Worm (Caenorhabditis elegans): ENCODE results near the gene Y37H2C.4.
"Not testable (repeated sequence)": the region's sequence is repeated elsewhere in the genome, so short reads cannot be mapped to it uniquely, and the experiment has no call there.

Y37H2C.4 gene

ce11 chrV:18292295-18292694, 21.8 kb downstream of the Y37H2C.4 start, which contains the start of gene Y51A2A.12:
Gene Y51A2A.12, plus strand, starts transcription at chrV:18292595.
- TF ChIP-seq lin-39 (tag; optimal IDR thresholded peaks at IDR 0.05) (no peak), gmeb-1 (tag; optimal IDR thresholded peaks at IDR 0.05) (no peak), peb-1 (tag; optimal IDR thresholded peaks at IDR 0.05) (no peak), mdl-1 (tag; optimal IDR thresholded peaks at IDR 0.05) (no peak), C34F6.9 (tag; optimal IDR thresholded peaks at IDR 0.05) (no peak), skn-1 (tag; optimal IDR thresholded peaks at IDR 0.05) (no peak), nhr-21 (tag; optimal IDR thresholded peaks at IDR 0.05) (no peak), blmp-1 (tag; optimal IDR thresholded peaks at IDR 0.05; ENCODE audit: insufficient read depth) (no peak), R02D3.7 (tag; optimal IDR thresholded peaks at IDR 0.05) (no peak), lsy-2 (tag; optimal IDR thresholded peaks at IDR 0.05) (no peak), nhr-129 (tag; optimal IDR thresholded peaks at IDR 0.05) (no peak), ztf-11 (tag; optimal IDR thresholded peaks at IDR 0.05) (no peak), ztf-4 (tag; optimal IDR thresholded peaks at IDR 0.05) (no peak)

- TF ChIP-seq nhr-25 (tag; optimal IDR thresholded peaks at IDR 0.05) (no peak), F13H6.1 (tag; optimal IDR thresholded peaks at IDR 0.05) (no peak), nhr-129 (tag; optimal IDR thresholded peaks at IDR 0.05) (no peak), ztf-4 (tag; optimal IDR thresholded peaks at IDR 0.05) (no peak), crh-2 (tag; optimal IDR thresholded peaks at IDR 0.05) (no peak), ztf-1 (GFP tag; conservative IDR thresholded peaks at IDR 0.05) (no peak), unc-39 (tag; optimal IDR thresholded peaks at IDR 0.05) (no peak), unc-62 (GFP tag; optimal IDR thresholded peaks at IDR 0.05) (no peak), snpc-4 (tag; optimal IDR thresholded peaks at IDR 0.05) (no peak), nhr-12 (tag; optimal IDR thresholded peaks at IDR 0.05) (no peak), sma-9 (GFP tag; optimal IDR thresholded peaks at IDR 0.05) (no peak), sma-9 (tag; optimal IDR thresholded peaks at IDR 0.05) (no peak), lin-13 (GFP tag; optimal IDR thresholded peaks at IDR 0.05) (no peak), Y55F3AM.14 (GFP tag; optimal IDR thresholded peaks at IDR 0.05) (no peak), peb-1 (tag; optimal IDR thresholded peaks at IDR 0.05) (no peak), ztf-11 (tag; optimal IDR thresholded peaks at IDR 0.05) (no peak), ceh-16 (tag; optimal IDR thresholded peaks at IDR 0.05) (no peak), mbf-1 (tag; optimal IDR thresholded peaks at IDR 0.05) (no peak), nhr-237 (tag; optimal IDR thresholded peaks at IDR 0.05) (no peak), ama-1 (optimal IDR thresholded peaks at IDR 0.05) (no peak), nhr-21 (tag; optimal IDR thresholded peaks at IDR 0.05) (no peak)
Observed at ce11 chrV:18298506-18298905, 28.0 kb downstream of the Y37H2C.4 start, which contains the start of gene Y51A2A.5. Gene Y51A2A.5, plus strand, starts transcription at chrV:18298806.

ce11 chrV:18299313-18299712, 28.8 kb downstream of the Y37H2C.4 start:
- TF ChIP-seq nhr-6 (tag; optimal IDR thresholded peaks at IDR 0.05) = no peak
- TF ChIP-seq sma-9 (GFP tag; optimal IDR thresholded peaks at IDR 0.05) = no peak
- TF ChIP-seq sma-9 (tag; optimal IDR thresholded peaks at IDR 0.05) = no peak
- TF ChIP-seq snpc-4 (tag; optimal IDR thresholded peaks at IDR 0.05) = no peak
- TF ChIP-seq aly-2 (tag; optimal IDR thresholded peaks at IDR 0.05) = no peak
- no peak for TF ChIP-seq lin-11 (tag; optimal IDR thresholded peaks at IDR 0.05)
- TF ChIP-seq crh-2 (tag; optimal IDR thresholded peaks at IDR 0.05) = no peak
- no peak for TF ChIP-seq blmp-1 (tag; optimal IDR thresholded peaks at IDR 0.05; ENCODE audit: insufficient read depth)
- TF ChIP-seq ceh-82 (tag; optimal IDR thresholded peaks at IDR 0.05) = no peak
- TF ChIP-seq lin-13 (GFP tag; optimal IDR thresholded peaks at IDR 0.05) = no peak
- TF ChIP-seq nhr-25 (tag; optimal IDR thresholded peaks at IDR 0.05) = no peak
- TF ChIP-seq unc-39 (tag; optimal IDR thresholded peaks at IDR 0.05) = no peak
- no peak for TF ChIP-seq nhr-11 (tag; optimal IDR thresholded peaks at IDR 0.05)
- TF ChIP-seq sma-3 (GFP tag; optimal IDR thresholded peaks at IDR 0.05) = no peak
- TF ChIP-seq nhr-129 (tag; optimal IDR thresholded peaks at IDR 0.05) = no peak

- TF ChIP-seq egl-27, fos-1, snpc-4 (tag; optimal IDR thresholded peaks at IDR 0.05): not testable (repeated sequence)
Observed at ce11 chrV:18302414-18302813, 31.9 kb downstream of the Y37H2C.4 start, which contains the start of gene Y51A2A.6. Gene Y51A2A.6, plus strand, starts transcription at chrV:18302714.
